Fruit fly (Drosophila melanogaster): ENCODE measurements around the gene Vml.

Vml gene

dm6 chrX:2307564-2307963, 31.9 kb downstream of the Vml start (continued):
- TF ChIP-seq ems (GFP tag; optimal IDR thresholded peaks at IDR 0.05) (no peak), chinmo (GFP tag; IDR thresholded peaks at IDR 0.05; ENCODE audit: partially characterized antibody) (0 out of 4 replicates have a peak, but pooled peaks have one; percentile 22), trh (GFP tag; optimal IDR thresholded peaks at IDR 0.05) (no peak), wor (GFP tag; IDR thresholded peaks at IDR 0.05) (no peak), CG2199 (GFP tag; IDR thresholded peaks at IDR 0.05) (0 out of 3 replicates have a peak, but pooled peaks have one; percentile 51), croc (GFP tag; conservative IDR thresholded peaks at IDR 0.05) (no peak), CG5245 (GFP tag; optimal IDR thresholded peaks at IDR 0.05) (no peak), zen (tag; optimal IDR thresholded peaks at IDR 0.05) (no peak), chn (GFP tag; optimal IDR thresholded peaks at IDR 0.05) (no peak)

dm6 chrX:2308403-2308965, 32.9 kb downstream of the Vml start:
- TF ChIP-seq crol (GFP tag; IDR thresholded peaks at IDR 0.05) = peak; percentile 77
- TF ChIP-seq ERR (GFP tag; optimal IDR thresholded peaks at IDR 0.05) = no peak
- no peak for TF ChIP-seq fd96Cb (tag; optimal IDR thresholded peaks at IDR 0.05)
- no peak for TF ChIP-seq Gug (GFP tag; IDR thresholded peaks at IDR 0.05)
- no peak for TF ChIP-seq MTF-1 (GFP tag; optimal IDR thresholded peaks at IDR 0.05; ENCODE audit: borderline replicate concordance)
- TF ChIP-seq ac (GFP tag; optimal IDR thresholded peaks at IDR 0.05) = peak; percentile 61
- peak; percentile 32 for TF ChIP-seq cg (GFP tag; optimal IDR thresholded peaks at IDR 0.05)
- no peak for TF ChIP-seq CG8290 (GFP tag; optimal IDR thresholded peaks at IDR 0.05)
- TF ChIP-seq CG8290 (tag; optimal IDR thresholded peaks at IDR 0.05) = peak in 1 of 2 experiments; percentile 22
- TF ChIP-seq CG11696 (GFP tag; IDR thresholded peaks at IDR 0.05) = peak; percentile 72; the same call in 1 of the 2 replicates
- no peak for TF ChIP-seq PHDP (tag; optimal IDR thresholded peaks at IDR 0.05)
- peak; percentile 18 for TF ChIP-seq Med (GFP tag)
- TF ChIP-seq CG11723 (GFP tag; optimal IDR thresholded peaks at IDR 0.05) = no peak
- TF ChIP-seq CG17912 (GFP tag; optimal IDR thresholded peaks at IDR 0.05) = no peak
- TF ChIP-seq dpn (GFP tag; optimal IDR thresholded peaks at IDR 0.05) = no peak
- no peak for TF ChIP-seq ab (GFP tag; optimal IDR thresholded peaks at IDR 0.05)
- TF ChIP-seq ci (GFP tag; IDR thresholded peaks at IDR 0.05) = peak; percentile 15; the same call in 1 of the 3 replicates

- peak; percentile 56 for TF ChIP-seq CG12071 (GFP tag; optimal IDR thresholded peaks at IDR 0.05)
- TF ChIP-seq Awh (GFP tag; IDR thresholded peaks at IDR 0.05) = 0 out of 2 replicates have a peak, but pooled peaks have one; percentile 19
- no peak for TF ChIP-seq Fer3 (tag; optimal IDR thresholded peaks at IDR 0.05)
- no peak for TF ChIP-seq Mes4 (GFP tag; optimal IDR thresholded peaks at IDR 0.05)
- peak; percentile 36; the same call in 1 of the 3 replicates for TF ChIP-seq CG11695 (GFP tag; IDR thresholded peaks at IDR 0.05)
- no peak for TF ChIP-seq CG9817 (tag; optimal IDR thresholded peaks at IDR 0.05)
- TF ChIP-seq stc (GFP tag; IDR thresholded peaks at IDR 0.05) = peak; percentile 17; the same call in 1 of the 2 replicates
- peak; percentile 99 for TF ChIP-seq yki (optimal IDR thresholded peaks at IDR 0.05)
- TF ChIP-seq sqz (GFP tag; optimal IDR thresholded peaks at IDR 0.05) = peak; percentile 92
- TF ChIP-seq nau (GFP tag; optimal IDR thresholded peaks at IDR 0.05) = peak; percentile 78
- TF ChIP-seq Atf6 (GFP tag; IDR thresholded peaks at IDR 0.05) = 0 out of 2 replicates have a peak, but pooled peaks have one; percentile 16
- TF ChIP-seq abd-A (tag; optimal IDR thresholded peaks at IDR 0.05) = peak; percentile 0
- peak; percentile 64 for TF ChIP-seq CG1832 (GFP tag; optimal IDR thresholded peaks at IDR 0.05)
- peak; percentile 46 for TF ChIP-seq CG13296 (GFP tag; optimal IDR thresholded peaks at IDR 0.05)
- TF ChIP-seq CG17385 (GFP tag; optimal IDR thresholded peaks at IDR 0.05) = peak; percentile 73
- no peak for TF ChIP-seq Vsx1 (GFP tag; optimal IDR thresholded peaks at IDR 0.05)
- peak; percentile 49; the same call in 1 of the 2 replicates for TF ChIP-seq CG13287 (GFP tag; IDR thresholded peaks at IDR 0.05; ENCODE audit: partially characterized antibody)
- TF ChIP-seq CG8290 (GFP tag; optimal IDR thresholded peaks at IDR 0.05) = no peak
- TF ChIP-seq CG8290 (tag; optimal IDR thresholded peaks at IDR 0.05) = peak in 1 of 2 experiments; percentile 17
- TF ChIP-seq nom (GFP tag; optimal IDR thresholded peaks at IDR 0.05) = peak; percentile 57
- TF ChIP-seq ind (GFP tag; optimal IDR thresholded peaks at IDR 0.05) = no peak
- no peak for TF ChIP-seq CG30431 (GFP tag; optimal IDR thresholded peaks at IDR 0.05)
- TF ChIP-seq Pdp1 (GFP tag; optimal IDR thresholded peaks at IDR 0.05) = peak in 1 of 2 experiments; percentile 20
- peak; percentile 29 for TF ChIP-seq CG6854 (GFP tag; optimal IDR thresholded peaks at IDR 0.05)
Measured at dm6 chrX:2317347-2317832, 41.8 kb downstream of the Vml start.

All from whole organism, embryonic.